Worm (Caenorhabditis elegans) whole organism, young adult: Measurements from ENCODE around the gene mtch-1.

Source experiments
- ama-1 ChIP-seq, 3 experiments: fragments of 150-350 bp in 1 of 3; sonication (generic microtip) in 2 of 3; optimal IDR thresholded peaks; 2 replicates each; lab custom pipeline; 2014 to 2018; ENCODE audit warnings: missing biosample characterization in 2 of 3, missing genetic modification characterization in 2 of 3, missing genetic modification reagents in 2 of 3
- dpl-1 ChIP-seq: fragments of 150-350 bp; optimal IDR thresholded peaks from 2 replicates; lab custom pipeline; 2014; ENCODE audit warnings: missing biosample characterization, missing genetic modification reagents, missing genetic modification characterization
- egl-18 ChIP-seq: fragments of 200-800 bp; sonication (Bioruptor generic); IDR thresholded peaks from 2 replicates; pipeline ENCODE4 v1.3.6; 2022; ENCODE audit warnings: missing genetic modification reagents, missing genetic modification characterization, missing compliant biosample characterization
- egrh-3 ChIP-seq: fragments of 200-800 bp; sonication (Bioruptor generic); IDR thresholded peaks from 2 replicates; pipeline ENCODE4 v1.3.6; 2022; ENCODE audit warnings: missing genetic modification reagents, missing genetic modification characterization, missing compliant biosample characterization
- lir-1 ChIP-seq: fragments of 200-800 bp; sonication (Bioruptor generic); conservative IDR thresholded peaks from 2 replicates; pipeline ENCODE4 v1.3.6; 2022; ENCODE audit warnings: missing genetic modification reagents, missing genetic modification characterization, missing compliant biosample characterization
- rcor-1 ChIP-seq: fragments of 200-800 bp; sonication (Bioruptor generic); IDR thresholded peaks from 2 replicates; pipeline ENCODE4 v1.3.6; 2022; ENCODE audit warnings: missing genetic modification reagents, missing genetic modification characterization, missing compliant biosample characterization
- ztf-26 ChIP-seq: sonication (generic microtip); optimal IDR thresholded peaks from 2 replicates; lab custom pipeline; 2017; ENCODE audit warnings: missing genetic modification characterization, missing compliant biosample characterization

DNA sequence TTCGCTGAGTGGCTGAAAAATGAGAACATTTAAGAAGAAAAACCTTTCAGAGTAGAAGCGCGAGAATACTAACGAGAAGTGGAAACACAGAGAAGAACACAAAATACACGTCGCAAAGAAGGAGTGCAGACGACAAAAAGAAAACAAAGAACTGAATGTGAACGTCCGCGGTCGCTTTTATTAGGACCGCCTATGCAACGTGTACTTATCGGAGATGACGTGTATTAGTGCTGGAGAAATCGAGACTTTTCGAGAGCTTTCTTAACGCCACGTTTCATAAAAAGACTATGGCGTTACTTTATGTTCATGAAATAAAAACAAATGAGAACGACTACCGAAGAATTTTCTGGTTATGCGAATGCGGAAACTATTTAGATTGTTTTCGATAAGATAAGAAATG, 21.5 kb downstream of the mtch-1 start, which contains the start of gene hsp-4:
- no peak for TF ChIP-seq ama-1 (optimal IDR thresholded peaks at IDR 0.05; lab: Kevin White, UChicago)
- TF ChIP-seq ama-1 (GFP tag; optimal IDR thresholded peaks at IDR 0.05; lab: Kevin White, UChicago): no peak
- TF ChIP-seq rcor-1 (GFP tag; lab: Robert Waterston, UW): no peak
- no peak for TF ChIP-seq egl-18 (GFP tag; lab: Robert Waterston, UW)
- no peak for TF ChIP-seq egrh-3 (GFP tag; lab: Robert Waterston, UW)
- no peak for TF ChIP-seq lir-1 (GFP tag; lab: Robert Waterston, UW)
- TF ChIP-seq ztf-26 (tag; lab: Kevin White, UChicago): no peak
- no peak for TF ChIP-seq dpl-1 (GFP tag; lab: Kevin White, UChicago)
